Worm (Caenorhabditis elegans): ENCODE data around the gene F08G2.5.

The F08G2.5 gene

DNA sequence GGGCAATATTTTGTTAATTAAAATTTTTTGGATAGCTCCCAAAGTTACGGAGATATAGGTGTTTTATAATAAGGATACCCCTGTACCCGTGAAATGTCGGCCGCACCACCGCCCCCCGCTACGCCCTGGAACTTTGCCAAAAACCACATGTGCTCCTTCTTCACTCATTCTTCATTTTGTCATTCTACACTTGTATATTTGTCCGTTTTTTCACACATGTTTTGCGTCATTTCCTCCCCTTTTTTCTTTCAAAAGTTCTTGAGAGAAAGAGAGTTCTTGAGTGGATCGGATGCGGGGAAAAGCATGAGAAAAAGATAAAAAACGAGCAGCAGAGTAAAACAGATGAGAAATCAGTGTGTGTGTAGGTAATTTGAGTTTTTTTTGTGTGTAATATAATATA is 44.6 kb downstream of the F08G2.5 start:
- TF ChIP-seq efl-1 (GFP tag; optimal IDR thresholded peaks at IDR 0.05) (no peak), lsl-1 (GFP tag; optimal IDR thresholded peaks at IDR 0.05) (no peak), nfyb-1 (GFP tag; IDR thresholded peaks at IDR 0.05) (no peak), let-526 (GFP tag; IDR thresholded peaks at IDR 0.05) (no peak), snpc-4 (GFP tag; optimal IDR thresholded peaks at IDR 0.05) (no peak), snpc-4 (tag; optimal IDR thresholded peaks at IDR 0.05) (peak in 2 of 4 experiments; percentile 5 to 44), hmg-20 (GFP tag; IDR thresholded peaks at IDR 0.05) (no peak), ceh-27 (GFP tag; optimal IDR thresholded peaks at IDR 0.05) (peak; percentile 44), nhr-80 (tag; optimal IDR thresholded peaks at IDR 0.05) (no peak)

- TF ChIP-seq B0019.2 (GFP tag; conservative IDR thresholded peaks at IDR 0.05) = no peak
These were observed 46.5 kb downstream of the F08G2.5 start for ce11 chrII:13786899-13787298.

ce11 chrII:13785582-13785981 is 47.8 kb downstream of the F08G2.5 start:
- no peak for TF ChIP-seq madf-8 (GFP tag; conservative IDR thresholded peaks at IDR 0.05)
- no peak for TF ChIP-seq tbx-9 (tag; optimal IDR thresholded peaks at IDR 0.05; ENCODE audit: borderline replicate concordance)
- peak; percentile 95 for TF ChIP-seq zfh-2 (GFP tag; conservative IDR thresholded peaks at IDR 0.05)
- 0 out of 2 replicates have a peak, but pooled peaks have one; percentile 19 for TF ChIP-seq lin-26 (GFP tag; IDR thresholded peaks at IDR 0.05)
- TF ChIP-seq egrh-3 (GFP tag; IDR thresholded peaks at IDR 0.05) = peak; percentile 96
- no peak for TF ChIP-seq repo-1 (tag; optimal IDR thresholded peaks at IDR 0.05)
- no peak for TF ChIP-seq egl-18 (GFP tag; IDR thresholded peaks at IDR 0.05)
- TF ChIP-seq hrde-1 (tag; optimal IDR thresholded peaks at IDR 0.05; ENCODE audit: borderline replicate concordance) = no peak

ce11 chrII:13783880-13784279 is 49.6 kb downstream of the F08G2.5 start, which contains the start of gene C01B9.4:
Gene C01B9.4 (minus strand): TSS chrII:13783980.
- TF ChIP-seq rpc-1 (optimal IDR thresholded peaks at IDR 0.05) (no peak), rpc-1 (tag; optimal IDR thresholded peaks at IDR 0.05) (peak; percentile 28), hsf-1 (GFP tag; IDR thresholded peaks at IDR 0.05) (no peak)
